Worm (Caenorhabditis elegans) whole organism, L2 larva: ENCODE results near the gene sri-50.

Experiments
- F13H6.1 ChIP-seq: sonication (generic microtip); optimal IDR thresholded peaks from 2 replicates; lab custom pipeline; 2016; ENCODE audit warnings: missing genetic modification characterization, missing compliant biosample characterization
- ZK546.5 ChIP-seq: sonication (generic microtip); optimal IDR thresholded peaks from 2 replicates; lab custom pipeline; 2017; ENCODE audit warnings: missing biosample characterization, missing genetic modification characterization
- ama-1 ChIP-seq: fragments of 150-350 bp; optimal IDR thresholded peaks from 2 replicates; lab custom pipeline; 2018; ENCODE audit warnings: inconsistent platforms
- nhr-23 ChIP-seq: fragments of 150-350 bp; optimal IDR thresholded peaks from 2 replicates; lab custom pipeline; 2014; ENCODE audit warnings: missing biosample characterization, missing genetic modification reagents, missing genetic modification characterization
- sma-3 ChIP-seq: sonication (generic microtip); optimal IDR thresholded peaks from 2 replicates; lab custom pipeline; 2016; ENCODE audit warnings: missing genetic modification reagents, missing genetic modification characterization, missing compliant biosample characterization
- snpc-4 ChIP-seq: fragments of 150-350 bp; optimal IDR thresholded peaks from 2 replicates; lab custom pipeline; 2014; ENCODE audit warnings: missing biosample characterization, missing genetic modification characterization
- zag-1 ChIP-seq: fragments of 150-350 bp; optimal IDR thresholded peaks from 2 replicates; lab custom pipeline; 2014; ENCODE audit warnings: missing biosample characterization, missing genetic modification characterization

DNA sequence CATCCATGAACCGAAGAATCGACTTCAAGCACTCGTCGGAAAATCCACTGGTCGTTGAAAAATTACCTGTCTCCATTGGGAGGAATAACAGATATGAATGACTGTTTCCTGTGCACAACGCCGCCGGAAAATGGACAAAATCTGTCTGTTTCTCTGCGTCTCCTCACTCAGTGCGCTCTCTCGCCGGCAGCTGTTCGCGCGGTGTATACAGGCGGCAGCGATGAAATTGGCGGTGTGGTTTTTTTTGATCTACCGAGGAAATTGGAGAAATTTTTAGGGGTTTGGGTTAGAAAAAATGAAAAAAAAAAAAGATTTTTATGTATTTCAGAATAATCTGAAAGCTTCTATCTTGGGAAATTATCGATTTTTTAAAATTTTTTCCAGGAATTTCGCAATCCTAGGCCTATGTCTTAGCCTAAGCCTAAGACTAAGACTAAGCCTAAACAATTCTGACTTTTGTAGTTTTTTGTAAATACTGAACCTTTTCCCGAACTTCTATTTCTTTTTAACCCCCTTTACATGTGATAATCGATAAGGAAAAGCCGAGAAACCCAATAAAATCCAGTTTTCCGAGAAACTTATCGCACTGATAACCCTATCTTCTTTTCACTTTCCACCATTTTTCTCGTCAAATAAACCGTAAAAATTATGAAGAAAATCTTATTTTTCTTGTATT lies 44.7 kb downstream of the sri-50 start, which contains the start of the genes fbxc-50 and C17F4.2:
- no peak for TF ChIP-seq sma-3 (GFP tag; lab: Kevin White, UChicago)
- no peak for TF ChIP-seq F13H6.1 (tag; lab: Kevin White, UChicago)
- no peak for TF ChIP-seq nhr-23 (tag; lab: Kevin White, UChicago)
- TF ChIP-seq ama-1 (lab: Kevin White, UChicago), result no peak
- no peak for TF ChIP-seq zag-1 (tag; lab: Kevin White, UChicago)
- no peak for TF ChIP-seq ZK546.5 (tag; lab: Kevin White, UChicago)
- TF ChIP-seq snpc-4, result no peak
